Fruit fly (Drosophila melanogaster): ENCODE measurements around the gene Ank2.

The Ank2 gene

DNA sequence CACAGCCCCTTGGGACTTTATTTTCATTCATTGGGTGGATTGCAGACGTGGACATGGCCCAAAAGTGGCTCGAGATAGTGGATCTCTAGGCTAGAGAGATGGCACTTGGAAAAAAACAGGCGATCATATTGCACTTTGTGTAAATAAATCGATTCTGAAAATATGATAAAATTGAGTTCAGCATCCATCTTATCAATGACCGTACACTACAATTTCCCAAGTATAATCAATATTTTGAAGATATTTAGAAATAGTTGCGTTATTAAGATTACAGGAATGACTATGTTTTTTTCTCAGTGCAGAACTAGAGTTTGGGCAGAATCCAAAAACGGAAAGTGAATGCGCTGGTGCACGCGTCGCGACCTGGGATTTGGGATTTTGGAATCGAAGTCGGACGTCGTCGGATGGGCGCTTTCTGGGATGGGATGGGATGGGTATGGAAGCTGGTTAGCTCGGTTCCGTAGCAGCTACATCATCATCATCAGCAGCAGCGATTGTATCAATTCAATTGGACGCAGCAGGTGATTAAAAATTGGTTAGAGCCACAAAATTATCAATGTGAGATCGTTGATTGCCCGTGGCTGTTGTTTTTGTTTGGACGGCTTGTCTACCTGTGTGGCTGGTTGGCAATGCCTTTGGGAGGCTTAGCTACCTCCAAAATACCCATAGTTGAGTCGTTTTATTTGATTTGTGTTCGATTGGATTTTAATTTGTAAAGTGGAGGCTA is 83.3 kb downstream of the Ank2 start:
- TF ChIP-seq h (optimal IDR thresholded peaks at IDR 0.05), result no peak
- no peak for TF ChIP-seq Myc (optimal IDR thresholded peaks at IDR 0.05)
- no peak for TF ChIP-seq psq (optimal IDR thresholded peaks at IDR 0.05)
- TF ChIP-seq insv (optimal IDR thresholded peaks at IDR 0.05), result no peak

DNA sequence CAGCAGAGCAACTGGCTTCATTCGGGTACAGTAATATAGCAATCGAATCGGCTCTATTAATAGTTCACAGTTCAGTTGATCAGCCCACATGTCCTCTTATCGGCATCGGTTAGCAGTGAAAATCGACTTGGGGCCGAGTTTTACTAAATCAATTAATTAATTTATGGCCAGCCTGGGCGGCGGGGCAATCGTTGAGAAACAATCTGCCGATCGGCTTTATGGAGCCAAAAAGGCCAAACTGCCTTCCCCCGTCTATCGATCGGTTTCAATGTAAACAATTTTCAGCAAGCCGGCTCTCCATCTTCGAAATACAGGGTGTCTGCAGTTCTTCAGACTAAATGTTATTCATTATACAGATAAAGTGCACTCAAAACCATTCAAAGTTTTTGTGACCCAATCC is 84.6 kb downstream of the Ank2 start:
- no peak for TF ChIP-seq Myc (optimal IDR thresholded peaks at IDR 0.05)
- TF ChIP-seq Sin3A (optimal IDR thresholded peaks at IDR 0.05), result no peak
- TF ChIP-seq ttk (optimal IDR thresholded peaks at IDR 0.05), result no peak
- TF ChIP-seq psq (optimal IDR thresholded peaks at IDR 0.05), result no peak
- no peak for TF ChIP-seq insv (optimal IDR thresholded peaks at IDR 0.05)
- no peak for TF ChIP-seq h (optimal IDR thresholded peaks at IDR 0.05)

DNA sequence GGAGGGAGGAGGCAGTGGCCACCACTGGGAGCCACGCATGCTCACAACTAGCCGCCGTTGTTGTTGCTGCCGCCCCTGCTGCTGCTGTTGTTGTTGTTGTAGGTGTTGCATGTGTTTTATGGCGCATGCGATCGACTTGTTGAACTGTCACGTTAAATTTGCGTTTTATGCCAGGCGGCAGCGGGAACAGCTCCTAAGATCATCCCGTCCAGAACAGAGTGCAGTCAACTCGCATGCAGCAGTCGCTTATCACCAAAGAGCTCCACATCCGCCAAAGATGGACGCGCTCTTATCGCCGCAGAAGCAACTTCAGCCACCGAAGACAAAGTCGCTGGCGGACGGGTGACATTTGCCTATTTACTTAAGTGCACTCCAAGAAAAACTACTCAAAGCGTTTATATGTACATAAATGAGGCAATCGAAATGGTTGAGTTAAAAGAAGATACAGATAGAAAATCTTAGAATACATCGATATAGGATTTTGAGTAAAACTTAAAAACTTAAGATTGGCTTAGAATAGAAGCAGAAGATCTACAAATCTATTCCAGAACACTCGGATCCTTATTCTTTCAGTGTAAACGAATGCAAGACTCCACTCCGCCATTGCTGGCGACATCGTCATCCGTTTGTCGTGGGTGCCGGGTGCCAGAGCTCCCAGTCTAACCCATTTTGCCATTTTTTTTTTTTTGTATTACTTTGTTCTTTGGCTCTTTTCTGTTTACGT is 85.5 kb downstream of the Ank2 start:
- TF ChIP-seq ttk (optimal IDR thresholded peaks at IDR 0.05) (no peak), psq (optimal IDR thresholded peaks at IDR 0.05) (no peak), Myc (optimal IDR thresholded peaks at IDR 0.05) (no peak), h (optimal IDR thresholded peaks at IDR 0.05) (no peak), insv (optimal IDR thresholded peaks at IDR 0.05) (no peak), Sin3A (optimal IDR thresholded peaks at IDR 0.05) (no peak)

DNA sequence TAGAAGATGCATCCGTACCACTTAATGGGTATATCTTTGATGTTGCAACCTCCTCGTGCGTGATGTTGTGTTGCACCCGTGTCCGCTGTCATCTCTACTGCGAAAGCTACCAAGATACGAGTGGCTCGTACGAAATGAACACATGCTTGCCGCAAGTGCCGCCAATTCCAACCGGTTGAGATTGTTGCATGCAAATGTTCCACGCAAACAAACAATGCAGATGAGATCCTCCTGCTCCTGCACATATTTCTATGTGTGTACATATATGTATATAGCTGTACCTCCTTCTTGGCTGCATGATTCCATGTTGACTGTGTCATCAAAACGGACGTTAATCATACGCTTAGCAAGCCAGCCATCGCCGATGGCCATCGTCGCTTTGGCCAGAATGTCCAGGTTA is 88.1 kb downstream of the Ank2 start:
- TF ChIP-seq Myc (optimal IDR thresholded peaks at IDR 0.05) (no peak), h (optimal IDR thresholded peaks at IDR 0.05) (no peak), Sin3A (optimal IDR thresholded peaks at IDR 0.05) (no peak), insv (optimal IDR thresholded peaks at IDR 0.05) (no peak), psq (optimal IDR thresholded peaks at IDR 0.05) (no peak), ttk (optimal IDR thresholded peaks at IDR 0.05) (no peak)

DNA sequence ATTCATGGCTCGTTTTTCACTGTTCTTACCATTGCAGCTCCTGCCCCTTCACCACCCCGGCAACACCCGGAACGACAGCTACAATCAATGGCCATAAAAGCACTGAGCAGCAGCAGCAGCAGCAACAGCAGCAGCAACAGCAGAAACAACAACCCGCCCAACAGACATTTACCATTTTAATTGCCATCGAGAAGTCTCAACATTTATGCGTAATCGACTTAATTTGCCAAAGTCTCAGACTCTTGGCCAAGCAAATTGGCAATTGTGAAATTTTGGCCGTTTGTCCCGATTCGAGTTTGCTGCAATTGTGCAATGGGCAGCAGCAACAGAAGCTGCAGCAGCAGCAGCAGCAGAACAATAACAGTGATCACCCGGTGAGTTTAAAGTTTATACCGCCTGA is 93.6 kb downstream of the Ank2 start:
- TF ChIP-seq psq (optimal IDR thresholded peaks at IDR 0.05), result no peak
- TF ChIP-seq ttk (optimal IDR thresholded peaks at IDR 0.05), result no peak
- no peak for TF ChIP-seq insv (optimal IDR thresholded peaks at IDR 0.05)
- no peak for TF ChIP-seq Myc (optimal IDR thresholded peaks at IDR 0.05)
- TF ChIP-seq Sin3A (optimal IDR thresholded peaks at IDR 0.05), result no peak
- TF ChIP-seq h (optimal IDR thresholded peaks at IDR 0.05), result no peak

DNA sequence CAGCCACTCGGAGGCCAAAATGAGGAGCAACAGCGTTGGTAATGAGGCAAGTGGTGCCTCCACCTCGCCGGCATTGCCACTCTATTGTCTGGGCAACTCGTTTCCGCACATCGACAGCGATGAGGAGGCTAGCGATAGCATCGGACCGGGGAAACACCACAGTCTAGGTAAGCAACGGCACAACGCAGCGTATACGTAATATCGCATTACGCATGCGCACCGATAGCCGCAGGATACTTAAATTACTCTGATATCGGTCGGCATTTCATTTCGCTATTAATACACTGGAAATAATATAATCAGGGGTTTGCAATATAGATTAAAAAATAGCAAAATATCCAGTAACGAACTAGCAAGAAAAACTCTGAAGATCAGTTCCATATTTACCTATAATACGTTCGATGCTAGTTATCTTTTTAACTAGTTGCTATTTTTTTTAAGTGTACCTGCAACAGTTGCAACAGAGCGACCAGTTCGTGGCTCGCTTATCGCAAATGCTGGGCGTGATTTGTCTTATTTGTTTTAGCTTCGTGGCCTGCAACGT is 100.7 kb downstream of the Ank2 start:
- TF ChIP-seq Myc (optimal IDR thresholded peaks at IDR 0.05) (no peak), h (optimal IDR thresholded peaks at IDR 0.05) (no peak), Sin3A (optimal IDR thresholded peaks at IDR 0.05) (no peak), psq (optimal IDR thresholded peaks at IDR 0.05) (no peak), insv (optimal IDR thresholded peaks at IDR 0.05) (no peak), ttk (optimal IDR thresholded peaks at IDR 0.05) (no peak)

DNA sequence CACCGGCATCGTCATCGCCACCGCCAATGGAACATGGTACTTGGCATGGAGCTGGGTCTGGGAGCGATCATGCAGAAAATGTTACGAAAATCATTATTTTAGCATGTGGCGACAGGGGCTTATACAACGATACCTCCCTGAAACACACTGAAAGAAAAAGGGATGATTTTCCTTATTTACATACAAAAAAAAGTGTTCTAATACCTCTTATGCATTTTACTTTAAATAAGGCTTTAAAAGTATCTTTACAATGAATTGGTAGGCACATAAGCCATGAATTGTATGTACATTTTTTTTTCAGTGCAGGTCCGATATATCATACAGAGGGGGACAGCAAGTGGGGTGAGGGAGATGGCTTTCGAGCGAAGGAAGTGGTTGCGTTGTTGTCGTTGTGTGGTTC is 104.0 kb downstream of the Ank2 start:
- TF ChIP-seq Myc (optimal IDR thresholded peaks at IDR 0.05) (no peak), h (optimal IDR thresholded peaks at IDR 0.05) (no peak)

DNA sequence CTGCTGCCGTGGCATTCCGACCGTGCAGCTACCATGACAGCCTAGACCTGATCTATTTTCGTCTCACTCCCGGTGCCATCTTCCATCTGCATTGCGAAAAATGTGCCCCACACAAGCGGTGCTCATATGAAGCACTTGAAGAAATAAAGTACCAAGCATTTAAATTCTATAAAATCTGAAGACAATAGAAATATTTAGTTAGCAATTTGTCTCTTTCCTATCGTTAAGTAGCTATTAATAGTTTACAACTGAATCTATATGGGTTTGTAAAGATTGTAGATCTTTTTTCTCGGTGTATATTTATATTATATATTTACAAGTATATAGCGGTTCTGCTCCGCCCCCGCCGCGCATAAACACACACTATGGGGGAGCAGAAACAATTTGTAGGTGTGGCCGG is 107.0 kb downstream of the Ank2 start:
- TF ChIP-seq ttk (optimal IDR thresholded peaks at IDR 0.05) (no peak), psq (optimal IDR thresholded peaks at IDR 0.05) (no peak), Myc (optimal IDR thresholded peaks at IDR 0.05) (no peak), Sin3A (optimal IDR thresholded peaks at IDR 0.05) (no peak), insv (optimal IDR thresholded peaks at IDR 0.05) (no peak), h (optimal IDR thresholded peaks at IDR 0.05) (no peak)

DNA sequence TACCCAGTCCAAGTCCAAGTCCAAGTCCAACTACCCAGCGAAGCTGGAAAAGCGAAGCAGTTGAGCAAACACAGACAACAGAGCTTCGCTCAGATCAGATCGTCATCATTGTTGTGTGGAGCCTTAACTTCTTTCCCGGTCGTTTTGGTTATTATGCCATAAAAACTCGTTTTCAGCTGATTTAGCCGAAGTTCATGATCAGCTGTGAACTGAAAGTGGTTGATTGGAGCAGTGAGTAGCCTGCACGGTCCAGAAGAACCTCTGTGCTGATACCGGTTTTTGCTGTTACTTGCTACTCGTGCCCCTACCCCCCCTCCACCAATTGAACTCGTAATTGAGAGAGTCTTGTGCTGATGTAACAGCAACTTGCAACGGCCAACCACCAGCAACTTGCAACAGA is 107.7 kb downstream of the Ank2 start:
- TF ChIP-seq h (optimal IDR thresholded peaks at IDR 0.05) (no peak), Sin3A (optimal IDR thresholded peaks at IDR 0.05) (no peak), insv (optimal IDR thresholded peaks at IDR 0.05) (no peak), psq (optimal IDR thresholded peaks at IDR 0.05) (no peak), ttk (optimal IDR thresholded peaks at IDR 0.05) (no peak), Myc (optimal IDR thresholded peaks at IDR 0.05) (no peak)

DNA sequence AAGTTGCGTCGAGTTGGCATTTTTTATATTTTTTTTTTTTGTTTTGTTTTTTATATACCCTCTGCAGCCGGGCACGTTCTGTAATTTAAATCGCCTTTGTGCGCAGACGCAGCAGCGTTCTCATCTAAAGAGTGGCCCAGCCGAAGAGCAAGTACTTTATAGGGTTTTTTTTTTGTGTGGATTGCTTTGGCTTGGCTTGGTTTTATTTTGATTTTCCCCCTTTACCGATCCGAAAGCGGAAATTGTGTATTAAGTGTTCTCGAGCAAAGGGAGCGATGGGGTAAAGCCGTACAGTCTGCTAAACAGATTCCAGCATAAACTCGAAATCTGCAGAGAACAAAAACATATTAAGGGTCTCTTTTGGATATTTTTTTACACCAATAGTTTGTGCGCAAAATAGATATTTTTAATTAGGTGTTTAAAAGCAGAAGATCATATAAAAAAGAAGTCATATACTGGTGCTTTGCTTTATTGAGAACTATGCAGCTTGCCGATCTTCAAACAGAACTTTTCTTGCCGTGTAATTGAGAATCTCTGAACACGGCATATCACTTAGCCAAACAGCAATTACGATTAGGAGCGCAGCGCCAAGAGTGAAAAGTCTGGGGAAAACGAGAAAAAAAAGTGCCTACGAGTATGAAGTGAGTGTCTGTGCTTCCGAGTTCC is 111.7 kb downstream of the Ank2 start:
- no peak for TF ChIP-seq Myc (optimal IDR thresholded peaks at IDR 0.05)
- no peak for TF ChIP-seq Sin3A (optimal IDR thresholded peaks at IDR 0.05)
- no peak for TF ChIP-seq psq (optimal IDR thresholded peaks at IDR 0.05)
- TF ChIP-seq h (optimal IDR thresholded peaks at IDR 0.05), result no peak
- no peak for TF ChIP-seq insv (optimal IDR thresholded peaks at IDR 0.05)
- no peak for TF ChIP-seq ttk (optimal IDR thresholded peaks at IDR 0.05)

All from Kc167 (cell line).